Fruit fly (Drosophila melanogaster): ENCODE data around the gene Mnt.

Gene Mnt

dm6 chrX:3740725-3741440 lies 69.3 kb downstream of the Mnt start (continued):
- no peak for TF ChIP-seq danr (GFP tag; IDR thresholded peaks at IDR 0.05)
- no peak for TF ChIP-seq Atf3 (GFP tag; optimal IDR thresholded peaks at IDR 0.05)
- no peak for TF ChIP-seq CG7786 (GFP tag; optimal IDR thresholded peaks at IDR 0.05)
- TF ChIP-seq Xbp1 (GFP tag; optimal IDR thresholded peaks at IDR 0.05) = peak; percentile 31
- TF ChIP-seq Ada2b (GFP tag; IDR thresholded peaks at IDR 0.05) = no peak
- TF ChIP-seq Rx (GFP tag; IDR thresholded peaks at IDR 0.05) = no peak
- no peak for TF ChIP-seq Optix (GFP tag; IDR thresholded peaks at IDR 0.05)
- TF ChIP-seq Xrp1 (GFP tag; IDR thresholded peaks at IDR 0.05) = 0 out of 2 replicates have a peak, but pooled peaks have one; percentile 7
- TF ChIP-seq sqz (GFP tag; optimal IDR thresholded peaks at IDR 0.05) = peak; percentile 97
- TF ChIP-seq gt (GFP tag; IDR thresholded peaks at IDR 0.05) = 0 out of 2 replicates have a peak, but pooled peaks have one; percentile 22
- TF ChIP-seq CG2116 (GFP tag; optimal IDR thresholded peaks at IDR 0.05) = peak; percentile 9
- no peak for TF ChIP-seq ind (GFP tag; optimal IDR thresholded peaks at IDR 0.05)
- no peak for TF ChIP-seq ro (GFP tag; IDR thresholded peaks at IDR 0.05)
- no peak for TF ChIP-seq CG8944 (GFP tag; optimal IDR thresholded peaks at IDR 0.05)
- TF ChIP-seq Mrtf (GFP tag; IDR thresholded peaks at IDR 0.05) = no peak
- no peak for TF ChIP-seq Ets97D (GFP tag; optimal IDR thresholded peaks at IDR 0.05)
- no peak for TF ChIP-seq crc (GFP tag; optimal IDR thresholded peaks at IDR 0.05)
- peak; percentile 74; the same call in 1 of the 2 replicates for TF ChIP-seq rib (GFP tag; IDR thresholded peaks at IDR 0.05)
- no peak for TF ChIP-seq Sry-δ (GFP tag; optimal IDR thresholded peaks at IDR 0.05)
- TF ChIP-seq Side (GFP tag; optimal IDR thresholded peaks at IDR 0.05) = no peak
- no peak; the same call in 1 of the 2 replicates for TF ChIP-seq seq (GFP tag; IDR thresholded peaks at IDR 0.05)
- TF ChIP-seq Ptx1 (GFP tag; IDR thresholded peaks at IDR 0.05) = no peak
- peak; percentile 94 for TF ChIP-seq yki (optimal IDR thresholded peaks at IDR 0.05)
- no peak for TF ChIP-seq CG4707 (GFP tag; optimal IDR thresholded peaks at IDR 0.05)
- TF ChIP-seq CG12769 (tag; optimal IDR thresholded peaks at IDR 0.05) = no peak
- TF ChIP-seq CG15011 (GFP tag; optimal IDR thresholded peaks at IDR 0.05) = no peak
- TF ChIP-seq CG10543 (GFP tag; optimal IDR thresholded peaks at IDR 0.05) = peak; percentile 70
- peak; percentile 18 for TF ChIP-seq HmgD (GFP tag; optimal IDR thresholded peaks at IDR 0.05)
- peak; percentile 10 for TF ChIP-seq wek (GFP tag; optimal IDR thresholded peaks at IDR 0.05)
- TF ChIP-seq br (optimal IDR thresholded peaks at IDR 0.05) = no peak
- TF ChIP-seq Chrac-16 (GFP tag; optimal IDR thresholded peaks at IDR 0.05) = no peak
- no peak for TF ChIP-seq CG10565 (GFP tag; optimal IDR thresholded peaks at IDR 0.05)
- no peak for TF ChIP-seq pita (GFP tag; optimal IDR thresholded peaks at IDR 0.05)
- peak; percentile 24; the same call in 1 of the 2 replicates for TF ChIP-seq vvl (GFP tag; IDR thresholded peaks at IDR 0.05)
- no peak for TF ChIP-seq NC2β (GFP tag; optimal IDR thresholded peaks at IDR 0.05)
- no peak for TF ChIP-seq E2f2 (GFP tag; IDR thresholded peaks at IDR 0.05)
- no peak for TF ChIP-seq Mes4 (GFP tag; optimal IDR thresholded peaks at IDR 0.05)
- TF ChIP-seq CG3838 (GFP tag; optimal IDR thresholded peaks at IDR 0.05) = no peak
- no peak for TF ChIP-seq CG2202 (tag; optimal IDR thresholded peaks at IDR 0.05)
- TF ChIP-seq klu (GFP tag; IDR thresholded peaks at IDR 0.05) = no peak
- peak; percentile 8 for TF ChIP-seq CrebB (tag; optimal IDR thresholded peaks at IDR 0.05)
- no peak for TF ChIP-seq Ets65A (GFP tag)
- TF ChIP-seq hkb (optimal IDR thresholded peaks at IDR 0.05) = no peak
- TF ChIP-seq hkb (GFP tag; IDR thresholded peaks at IDR 0.05) = 0 out of 2 replicates have a peak, but pooled peaks have one; percentile 12
- peak; percentile 34 for TF ChIP-seq CG3995 (GFP tag; optimal IDR thresholded peaks at IDR 0.05)
- TF ChIP-seq da (GFP tag; optimal IDR thresholded peaks at IDR 0.05) = no peak
- TF ChIP-seq chn (GFP tag; optimal IDR thresholded peaks at IDR 0.05) = no peak
- no peak for TF ChIP-seq CG3407 (GFP tag; optimal IDR thresholded peaks at IDR 0.05)
- TF ChIP-seq Stat92E (GFP tag; optimal IDR thresholded peaks at IDR 0.05) = peak in 1 of 3 experiments; percentile 26
- no peak for TF ChIP-seq CG14667 (GFP tag; IDR thresholded peaks at IDR 0.05)
- TF ChIP-seq NfI (GFP tag; optimal IDR thresholded peaks at IDR 0.05) = no peak
- no peak for TF ChIP-seq pan (optimal IDR thresholded peaks at IDR 0.05)
- TF ChIP-seq pan (GFP tag; optimal IDR thresholded peaks at IDR 0.05 in 1 of 2, IDR thresholded peaks at IDR 0.05 in 1 of 2) = peak in 1 of 2 experiments; percentile 20
